Worm (Caenorhabditis elegans) whole organism, L1 larva: ENCODE data around the gene ZK930.4.

Source experiments
- C04F5.9 ChIP-seq: sonication (generic microtip); optimal IDR thresholded peaks from 2 replicates; lab custom pipeline; 2016; ENCODE audit warnings: missing genetic modification characterization, missing compliant biosample characterization
- C34B4.2 ChIP-seq: sonication (generic microtip); optimal IDR thresholded peaks from 2 replicates; lab custom pipeline; 2017; ENCODE audit warnings: mild to moderate bottlenecking, missing genetic modification characterization, missing compliant biosample characterization
- F16B12.6 ChIP-seq: fragments of 150-350 bp; optimal IDR thresholded peaks from 2 replicates; lab custom pipeline; 2014; ENCODE audit warnings: missing biosample characterization, missing genetic modification characterization
- Y116A8C.19 ChIP-seq: sonication (generic microtip); optimal IDR thresholded peaks from 2 replicates; lab custom pipeline; 2016; ENCODE audit warnings: missing compliant biosample characterization, missing genetic modification characterization, borderline replicate concordance
- aha-1 ChIP-seq: fragments of 150-350 bp; optimal IDR thresholded peaks from 2 replicates; lab custom pipeline; 2014; ENCODE audit warnings: missing biosample characterization, missing genetic modification characterization
- ama-1 ChIP-seq: fragments of 150-350 bp; optimal IDR thresholded peaks from 2 replicates; lab custom pipeline; 2014
- ceh-63 ChIP-seq: fragments of 200-800 bp; sonication (Bioruptor generic); optimal IDR thresholded peaks from 2 replicates; lab custom pipeline; 2018; ENCODE audit warnings: mild to moderate bottlenecking, missing genetic modification characterization, missing compliant biosample characterization
- ceh-8 ChIP-seq: fragments of 200-800 bp; sonication (Bioruptor generic); optimal IDR thresholded peaks from 2 replicates; lab custom pipeline; 2018; ENCODE audit warnings: mild to moderate bottlenecking, missing genetic modification characterization, moderate library complexity, missing compliant biosample characterization
- ceh-82 ChIP-seq, 3 experiments: fragments of 150-350 bp in 1 of 3; sonication (generic microtip) in 2 of 3; optimal IDR thresholded peaks; 2 replicates each; lab custom pipeline; 2014 to 2017; ENCODE audit warnings: missing biosample characterization in 3 of 3, missing genetic modification characterization in 3 of 3
- ceh-88 ChIP-seq: fragments of 200-800 bp; sonication (Bioruptor generic); IDR thresholded peaks from 2 replicates; pipeline ENCODE4 v1.3.6; 2022; ENCODE audit warnings: missing genetic modification characterization, missing compliant biosample characterization
- ceh-90 ChIP-seq: sonication (generic microtip); optimal IDR thresholded peaks from 2 replicates; lab custom pipeline; 2016; ENCODE audit warnings: missing genetic modification characterization, missing compliant biosample characterization
- dsc-1 ChIP-seq: sonication (generic microtip); optimal IDR thresholded peaks from 2 replicates; lab custom pipeline; 2016; ENCODE audit warnings: mild to moderate bottlenecking, missing genetic modification characterization, missing compliant biosample characterization
- egl-27 ChIP-seq, 2 experiments: fragments of 150-350 bp in 1 of 2; sonication (generic microtip); optimal IDR thresholded peaks; 3 replicates each; lab custom pipeline; 2017 to 2018; ENCODE audit warnings: missing biosample characterization in 2 of 2, missing genetic modification characterization in 2 of 2, missing genetic modification reagents in 2 of 2
- elt-2 ChIP-seq: sonication (generic microtip); optimal IDR thresholded peaks from 2 replicates; lab custom pipeline; 2016; ENCODE audit warnings: missing genetic modification characterization, mild to moderate bottlenecking, inconsistent platforms, missing compliant biosample characterization, missing genetic modification reagents
- elt-3 ChIP-seq, 6 experiments: fragments of 150-350 bp in 1 of 6; sonication (generic microtip); optimal IDR thresholded peaks; 2 replicates each; lab custom pipeline; 2017 to 2018; ENCODE audit warnings: missing biosample characterization in 6 of 6, missing genetic modification characterization in 6 of 6, inconsistent platforms in 1 of 6
- ets-5 ChIP-seq: fragments of 200-800 bp; sonication (Bioruptor generic); IDR thresholded peaks from 2 replicates; pipeline ENCODE4 v1.3.6; 2022; ENCODE audit warnings: missing genetic modification characterization, missing compliant biosample characterization
- fkh-4 ChIP-seq: sonication (generic microtip); optimal IDR thresholded peaks from 2 replicates; lab custom pipeline; 2016; ENCODE audit warnings: missing compliant biosample characterization, missing genetic modification characterization, borderline replicate concordance
- fkh-8 ChIP-seq: sonication (generic microtip); optimal IDR thresholded peaks from 2 replicates; lab custom pipeline; 2016; ENCODE audit warnings: mild to moderate bottlenecking, missing genetic modification characterization, missing compliant biosample characterization
- grh-1 ChIP-seq: fragments of 200-800 bp; sonication (Bioruptor generic); IDR thresholded peaks from 2 replicates; pipeline ENCODE4 v1.3.6; 2022; ENCODE audit warnings: missing genetic modification reagents, missing genetic modification characterization, missing compliant biosample characterization
- hlh-4 ChIP-seq: sonication (generic microtip); optimal IDR thresholded peaks from 2 replicates; lab custom pipeline; 2016; ENCODE audit warnings: mild to moderate bottlenecking, missing genetic modification characterization, missing compliant biosample characterization
- hpl-2 ChIP-seq: fragments of 150-350 bp; optimal IDR thresholded peaks from 2 replicates; lab custom pipeline; 2014; ENCODE audit warnings: missing biosample characterization, missing genetic modification reagents, missing genetic modification characterization
- isw-1 ChIP-seq: fragments of 200-800 bp; sonication (Bioruptor generic); IDR thresholded peaks from 2 replicates; pipeline ENCODE4 v1.3.6; 2022; ENCODE audit warnings: missing genetic modification characterization, missing compliant biosample characterization
- lin-35 ChIP-seq, 2 experiments: fragments of 150-350 bp; optimal IDR thresholded peaks; 2 replicates each; lab custom pipeline; 2014; ENCODE audit warnings: missing biosample characterization in 2 of 2, missing genetic modification characterization in 2 of 2, missing genetic modification reagents in 2 of 2
- lsy-2 ChIP-seq, 2 experiments: fragments of 150-350 bp; optimal IDR thresholded peaks; 2 replicates each; lab custom pipeline; 2014; ENCODE audit warnings: missing biosample characterization in 2 of 2, missing genetic modification characterization in 2 of 2
- mab-9 ChIP-seq: fragments of 200-800 bp; sonication (Bioruptor generic); IDR thresholded peaks from 2 replicates; pipeline ENCODE4 v1.3.6; 2022; ENCODE audit warnings: missing genetic modification reagents, missing genetic modification characterization, missing compliant biosample characterization
- nhr-11 ChIP-seq: fragments of 150-350 bp; optimal IDR thresholded peaks from 2 replicates; lab custom pipeline; 2014; ENCODE audit warnings: missing biosample characterization, missing genetic modification characterization
- nhr-19 ChIP-seq: fragments of 200-800 bp; sonication (Bioruptor generic); conservative IDR thresholded peaks from 2 replicates; pipeline ENCODE4 v1.3.6; 2022; ENCODE audit warnings: missing genetic modification characterization, missing compliant biosample characterization
- nhr-237 ChIP-seq: fragments of 150-350 bp; optimal IDR thresholded peaks from 2 replicates; lab custom pipeline; 2014; ENCODE audit warnings: missing biosample characterization, missing genetic modification characterization
- nhr-47 ChIP-seq: sonication (generic microtip); optimal IDR thresholded peaks from 2 replicates; lab custom pipeline; 2016; ENCODE audit warnings: mild to moderate bottlenecking, missing genetic modification characterization, moderate library complexity, missing compliant biosample characterization
- nhr-85 ChIP-seq: sonication (generic microtip); peaks from one replicate; lab custom pipeline; 2016; ENCODE audit warnings: missing genetic modification characterization, inconsistent platforms, missing compliant biosample characterization
- pag-3 ChIP-seq: sonication (generic microtip); optimal IDR thresholded peaks from 2 replicates; lab custom pipeline; 2017; ENCODE audit warnings: missing genetic modification characterization, mild to moderate bottlenecking, missing compliant biosample characterization, antibody characterized with exemption, borderline replicate concordance; ENCODE audit not compliant: insufficient read depth
- pax-3 ChIP-seq: fragments of 200-800 bp; sonication (Bioruptor generic); optimal IDR thresholded peaks from 2 replicates; lab custom pipeline; 2018; ENCODE audit warnings: mild to moderate bottlenecking, missing genetic modification characterization, moderate library complexity, missing compliant biosample characterization
- snu-23 ChIP-seq: sonication (generic microtip); optimal IDR thresholded peaks from 2 replicates; lab custom pipeline; 2016; ENCODE audit warnings: missing genetic modification characterization, missing compliant biosample characterization
- sox-4 ChIP-seq: sonication (generic microtip); optimal IDR thresholded peaks from 2 replicates; lab custom pipeline; 2016; ENCODE audit warnings: missing genetic modification characterization, missing compliant biosample characterization
- tbx-2 ChIP-seq: sonication (generic microtip); optimal IDR thresholded peaks from 2 replicates; lab custom pipeline; 2016; ENCODE audit warnings: missing genetic modification characterization, missing compliant biosample characterization
- unc-130 ChIP-seq: fragments of 150-350 bp; optimal IDR thresholded peaks from 2 replicates; lab custom pipeline; 2017; ENCODE audit warnings: missing biosample characterization, missing genetic modification characterization, inconsistent platforms
- unc-30 ChIP-seq: sonication (generic microtip); optimal IDR thresholded peaks from 2 replicates; lab custom pipeline; 2017; ENCODE audit warnings: missing biosample characterization, missing genetic modification characterization
- unc-62 ChIP-seq: fragments of 150-350 bp; optimal IDR thresholded peaks from 2 replicates; lab custom pipeline; 2014; ENCODE audit warnings: missing biosample characterization, missing genetic modification reagents, missing genetic modification characterization
- vab-15 ChIP-seq: sonication (generic microtip); optimal IDR thresholded peaks from 2 replicates; lab custom pipeline; 2017; ENCODE audit warnings: missing genotype, mild to moderate bottlenecking, missing genetic modification characterization, missing compliant biosample characterization
- zip-4 ChIP-seq: fragments of 200-800 bp; sonication (Bioruptor generic); optimal IDR thresholded peaks from 2 replicates; lab custom pipeline; 2018; ENCODE audit warnings: mild to moderate bottlenecking, missing genetic modification characterization, moderate library complexity, missing compliant biosample characterization
- ztf-11 ChIP-seq, 2 experiments: sonication (generic microtip); optimal IDR thresholded peaks; 2 replicates each; lab custom pipeline; 2016 to 2017; ENCODE audit warnings: missing genetic modification characterization in 2 of 2, missing biosample characterization in 1 of 2, missing compliant biosample characterization in 1 of 2

The ZK930.4 gene

DNA sequence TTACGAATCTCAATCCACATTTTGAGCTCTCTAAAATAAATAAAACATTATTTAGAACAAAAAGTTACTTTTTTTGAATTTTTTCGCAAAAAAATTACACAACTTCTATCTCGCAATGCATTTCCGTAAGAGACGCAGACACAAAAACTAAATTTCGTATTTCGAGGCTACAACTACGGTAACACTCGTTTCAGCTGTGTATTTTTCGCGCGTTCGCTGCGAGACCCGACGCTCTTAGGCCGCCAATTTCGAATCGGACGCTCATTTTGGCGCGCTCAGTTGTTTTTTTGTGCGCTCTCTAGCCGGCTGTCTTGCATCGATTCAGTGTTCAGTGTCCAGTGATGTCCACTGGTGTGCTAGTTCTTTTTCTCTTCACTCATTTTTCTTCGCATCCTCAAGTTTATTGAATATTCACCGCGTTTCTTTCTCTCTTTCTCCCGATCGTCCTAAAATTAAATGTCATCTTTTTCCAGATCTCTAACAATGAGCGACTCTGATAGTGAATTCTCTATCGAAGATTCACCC lies 31.6 kb upstream of the ZK930.4 start, which contains the start of the genes npp-3 and top-2 (continued):
- TF ChIP-seq elt-3 (tag; optimal IDR thresholded peaks at IDR 0.05; lab: Kevin White, UChicago): peak in 4 of 6 experiments; percentile 2 to 93 (median 68)
- TF ChIP-seq F16B12.6 (tag; lab: Kevin White, UChicago): peak; percentile 74
- TF ChIP-seq isw-1 (GFP tag; lab: Robert Waterston, UW): peak; percentile 97
- no peak for TF ChIP-seq hlh-4 (tag; lab: Kevin White, UChicago)
- TF ChIP-seq zip-4: peak; percentile 76
- peak; percentile 86 for TF ChIP-seq ceh-8 (GFP tag; lab: Kevin White, UChicago)
- TF ChIP-seq ceh-82 (tag; optimal IDR thresholded peaks at IDR 0.05; lab: Kevin White, UChicago): peak; percentile 85 to 97 (median 89)
- peak; percentile 88 for TF ChIP-seq pax-3 (tag; lab: Kevin White, UChicago)
- TF ChIP-seq sox-4 (tag; lab: Kevin White, UChicago): peak; percentile 69
- peak; percentile 95 for TF ChIP-seq fkh-8 (tag; lab: Kevin White, UChicago)
- peak; percentile 80; the same call in 1 of the 2 replicates for TF ChIP-seq mab-9 (GFP tag; lab: Robert Waterston, UW)
- TF ChIP-seq tbx-2 (tag; lab: Kevin White, UChicago): peak; percentile 95
- TF ChIP-seq nhr-19: peak; percentile 94
- TF ChIP-seq ama-1 (lab: Kevin White, UChicago): no peak
- no peak for TF ChIP-seq Y116A8C.19 (tag; lab: Kevin White, UChicago)
- TF ChIP-seq lin-35 (GFP tag; optimal IDR thresholded peaks at IDR 0.05; lab: Kevin White, UChicago): peak; percentile 99 to 100
- TF ChIP-seq grh-1: peak; percentile 89
- peak; percentile 99 to 100 for TF ChIP-seq lsy-2 (tag; optimal IDR thresholded peaks at IDR 0.05; lab: Kevin White, UChicago)
- TF ChIP-seq nhr-47 (tag; lab: Kevin White, UChicago): peak; percentile 97
- no peak for TF ChIP-seq ets-5 (GFP tag; lab: Robert Waterston, UW)
- TF ChIP-seq aha-1 (tag; lab: Kevin White, UChicago): peak; percentile 71
- no peak for TF ChIP-seq unc-30 (tag; lab: Kevin White, UChicago)
- peak; percentile 3 to 22 for TF ChIP-seq egl-27 (tag; optimal IDR thresholded peaks at IDR 0.05; lab: Kevin White, UChicago)
- TF ChIP-seq nhr-85 (tag; lab: Kevin White, UChicago): peak; percentile 97
- TF ChIP-seq hpl-2: peak; percentile 27
- peak; percentile 93 for TF ChIP-seq dsc-1
- TF ChIP-seq nhr-11: peak; percentile 93
- peak; percentile 97 for TF ChIP-seq snu-23 (GFP tag; lab: Kevin White, UChicago)
- peak; percentile 94 for TF ChIP-seq unc-130 (tag; lab: Kevin White, UChicago)
- peak; percentile 86 for TF ChIP-seq vab-15 (tag; lab: Kevin White, UChicago)
- TF ChIP-seq ceh-90 (tag; lab: Kevin White, UChicago): no peak
- TF ChIP-seq ceh-88 (GFP tag; lab: Robert Waterston, UW): peak; percentile 83

DNA sequence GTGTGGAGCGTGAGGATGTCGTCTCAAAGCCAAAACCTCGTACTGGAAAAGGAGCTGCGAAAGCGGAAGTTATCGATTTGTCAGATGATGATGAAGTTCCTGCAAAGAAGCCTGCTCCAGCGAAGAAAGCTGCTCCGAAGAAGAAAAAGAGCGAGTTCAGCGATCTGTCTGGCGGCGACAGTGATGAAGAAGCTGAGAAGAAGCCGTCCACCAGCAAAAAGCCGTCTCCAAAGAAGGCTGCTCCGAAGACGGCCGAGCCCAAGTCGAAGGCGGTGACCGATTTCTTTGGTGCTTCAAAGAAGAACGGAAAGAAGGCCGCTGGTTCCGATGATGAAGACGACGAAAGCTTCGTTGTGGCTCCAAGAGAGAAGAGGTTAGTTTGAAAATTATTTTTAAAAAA lies 26.5 kb upstream of the ZK930.4 start:
- TF ChIP-seq ztf-11 (tag; optimal IDR thresholded peaks at IDR 0.05; lab: Kevin White, UChicago) (no peak), pag-3 (no peak), fkh-4 (tag; lab: Kevin White, UChicago) (no peak), unc-62 (GFP tag; lab: Kevin White, UChicago) (no peak), nhr-85 (tag; lab: Kevin White, UChicago) (no peak), zip-4 (no peak), C34B4.2 (no peak), elt-2 (no peak), C04F5.9 (tag; lab: Kevin White, UChicago) (no peak), snu-23 (GFP tag; lab: Kevin White, UChicago) (no peak), nhr-11 (no peak), nhr-237 (tag; lab: Kevin White, UChicago) (no peak), unc-130 (tag; lab: Kevin White, UChicago) (no peak), nhr-47 (tag; lab: Kevin White, UChicago) (no peak), ama-1 (lab: Kevin White, UChicago) (no peak), ceh-82 (tag; optimal IDR thresholded peaks at IDR 0.05; lab: Kevin White, UChicago) (no peak), pax-3 (tag; lab: Kevin White, UChicago) (no peak), ceh-63 (GFP tag; lab: Kevin White, UChicago) (no peak)
